Fruit fly (Drosophila melanogaster) ovary, adult (tissue): Measurements from ENCODE around the gene CG4615.

Experiments
- CG17801 ChIP-seq: fragments of 200-800 bp; optimal IDR thresholded peaks from 2 replicates; lab custom pipeline; 2019; ENCODE audit warnings: missing biosample characterization, mild to moderate bottlenecking, missing genetic modification characterization, moderate library complexity; ENCODE audit not compliant: partially characterized antibody

Gene CG4615

DNA sequence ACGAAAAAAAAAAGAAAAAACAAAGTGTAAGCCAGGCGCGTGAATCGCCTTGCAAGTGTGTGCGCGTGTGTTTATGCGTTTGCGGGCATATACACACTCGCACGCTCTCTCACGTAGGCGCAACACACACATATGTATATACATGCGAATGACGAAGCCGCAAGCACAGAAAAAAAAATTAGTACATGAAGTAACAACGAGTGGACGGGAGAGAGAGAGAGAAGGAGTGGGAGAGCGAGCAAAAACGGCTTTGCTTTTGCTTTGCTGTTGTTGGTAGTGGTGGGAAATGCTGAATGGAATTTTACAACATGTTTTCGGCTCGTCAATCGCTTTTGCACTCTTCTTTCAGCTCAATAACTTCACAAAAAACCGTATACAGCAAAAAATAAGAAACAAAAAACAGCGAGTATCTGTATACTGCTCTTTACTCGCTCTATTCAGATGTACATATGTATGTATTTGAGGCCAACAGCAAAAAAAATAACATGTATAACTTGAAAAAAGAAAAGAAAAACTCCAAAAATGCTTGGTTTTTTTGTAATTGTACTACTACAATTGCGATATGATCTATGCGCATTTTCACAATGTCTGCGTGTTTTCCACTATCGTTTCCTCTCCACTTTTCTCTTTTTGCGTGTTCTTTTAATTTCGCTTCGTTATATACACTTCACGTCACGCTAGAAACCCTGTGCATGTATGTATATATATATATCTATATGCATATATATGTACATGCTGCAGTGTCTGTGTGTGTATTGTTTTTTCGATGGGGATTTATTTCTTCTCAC lies 4.8 kb downstream of the CG4615 start:
- TF ChIP-seq CG17801 (GFP tag; lab: Kevin White, UChicago): peak; percentile 56

DNA sequence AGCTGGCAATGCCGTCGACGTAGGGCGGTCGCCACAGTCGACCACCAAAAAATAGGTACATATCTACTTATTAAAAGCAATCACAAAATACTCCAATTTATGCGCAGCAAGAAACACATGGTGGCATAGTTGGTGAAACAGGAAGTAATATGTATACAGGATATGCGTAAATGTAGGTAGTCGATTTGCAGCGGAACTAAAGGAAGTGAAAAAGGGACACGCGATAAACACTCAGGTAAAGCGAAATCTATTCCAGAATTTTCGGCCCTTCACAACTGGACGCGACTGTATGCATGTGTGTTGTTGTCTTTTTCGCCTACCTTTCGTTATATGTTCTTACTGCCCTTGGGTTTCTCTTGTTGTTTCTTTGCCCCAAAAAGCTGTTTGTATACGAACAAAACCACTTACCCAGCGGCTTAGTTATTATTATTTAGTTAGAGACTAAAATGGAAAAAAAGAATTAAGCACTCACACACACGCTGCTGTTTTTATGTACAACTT lies 5.6 kb downstream of the CG4615 start:
- TF ChIP-seq CG17801 (GFP tag; lab: Kevin White, UChicago): peak; percentile 89

DNA sequence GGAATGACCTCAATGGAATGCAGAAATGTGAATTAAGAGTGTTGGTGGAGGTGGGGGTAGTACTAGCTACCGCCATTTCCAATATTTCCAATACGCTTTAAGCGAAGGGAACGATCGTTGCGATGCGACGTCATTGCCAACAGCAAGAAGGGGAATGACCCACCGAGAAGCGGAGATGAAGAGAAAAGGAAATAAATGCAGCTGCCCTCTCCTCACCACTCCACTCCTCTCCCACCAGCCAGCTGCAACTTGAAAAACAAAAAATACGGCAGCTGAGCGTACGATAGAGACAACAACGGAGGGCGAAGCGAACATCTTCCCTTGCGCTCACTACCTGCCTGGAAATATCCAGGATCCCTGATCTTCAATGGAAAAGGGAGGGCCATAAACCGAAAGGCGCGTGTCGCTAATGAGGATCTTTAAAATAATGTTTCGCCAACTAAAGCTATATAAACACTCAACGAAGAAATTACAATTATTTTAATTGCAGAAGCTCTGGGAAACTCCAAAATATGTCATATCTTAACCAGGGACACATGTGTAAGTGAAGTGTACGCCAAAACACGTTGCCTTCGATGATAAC lies 6.1 kb downstream of the CG4615 start:
- TF ChIP-seq CG17801 (GFP tag; lab: Kevin White, UChicago): no peak

DNA sequence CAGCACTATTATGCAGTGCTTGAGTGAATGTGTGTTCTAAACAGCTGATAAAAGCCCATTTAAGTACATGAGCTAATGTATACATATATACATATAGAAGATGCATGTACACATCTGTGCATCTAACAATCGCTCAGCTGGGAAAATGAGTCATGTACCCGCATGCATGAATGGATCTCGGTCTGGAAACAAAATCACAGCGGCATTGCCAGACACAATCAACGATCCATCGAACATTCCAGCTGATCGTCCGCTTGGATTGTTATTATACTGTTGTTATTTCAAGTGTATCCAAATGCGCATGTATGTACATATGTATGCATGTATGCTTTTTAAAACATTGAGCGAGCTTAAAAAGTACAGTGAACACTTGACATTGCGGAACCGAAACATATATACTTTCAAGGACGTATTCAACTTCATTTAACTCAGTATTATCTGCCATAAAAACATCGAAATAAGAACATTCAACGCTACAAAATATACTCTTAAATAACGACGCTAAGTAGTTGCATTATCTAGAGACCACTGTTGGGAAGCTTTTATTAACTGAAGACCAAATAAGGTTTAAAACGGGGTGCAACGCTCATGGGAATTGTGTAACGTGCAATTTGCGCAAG lies 6.7 kb downstream of the CG4615 start:
- peak; percentile 98 for TF ChIP-seq CG17801 (GFP tag; lab: Kevin White, UChicago)

DNA sequence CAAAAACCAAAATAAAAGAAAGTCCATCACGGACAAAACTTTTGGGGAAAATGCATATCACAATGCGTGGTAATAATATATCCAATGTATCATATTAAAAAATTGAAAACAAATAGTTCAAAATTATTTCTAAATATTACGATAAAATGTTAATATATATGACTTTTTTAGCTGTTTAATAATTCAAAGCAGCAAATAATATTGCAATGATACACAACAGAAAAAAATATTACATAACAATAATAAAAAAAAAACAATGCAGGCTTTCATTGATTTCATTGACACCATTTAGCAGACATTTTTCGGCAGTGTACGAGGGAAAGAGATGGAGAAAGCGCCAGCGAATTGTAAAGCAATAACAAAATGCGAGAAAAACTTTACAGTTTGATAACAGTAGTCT lies 7.2 kb downstream of the CG4615 start:
- no peak for TF ChIP-seq CG17801 (GFP tag; lab: Kevin White, UChicago)

DNA sequence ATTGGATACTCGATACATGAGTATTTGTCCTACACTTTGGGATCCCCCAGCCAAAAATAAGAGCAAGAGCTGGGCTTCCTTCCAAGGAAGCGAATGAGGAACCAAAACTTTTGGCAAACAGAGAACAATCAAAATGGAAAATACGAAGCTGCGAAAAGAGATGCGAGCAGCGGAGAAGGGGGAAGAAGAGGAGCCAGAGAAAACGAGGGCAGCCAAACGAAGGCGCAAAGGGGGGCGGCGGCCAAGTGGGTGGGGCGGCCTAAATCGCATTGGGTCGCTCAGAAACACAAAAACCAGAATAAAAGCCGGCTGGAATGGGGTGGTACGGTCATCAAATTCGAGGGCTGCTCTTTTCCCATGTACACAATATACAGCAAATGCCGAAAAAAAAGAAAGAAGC lies 7.9 kb downstream of the CG4615 start:
- TF ChIP-seq CG17801 (GFP tag; lab: Kevin White, UChicago): no peak

DNA sequence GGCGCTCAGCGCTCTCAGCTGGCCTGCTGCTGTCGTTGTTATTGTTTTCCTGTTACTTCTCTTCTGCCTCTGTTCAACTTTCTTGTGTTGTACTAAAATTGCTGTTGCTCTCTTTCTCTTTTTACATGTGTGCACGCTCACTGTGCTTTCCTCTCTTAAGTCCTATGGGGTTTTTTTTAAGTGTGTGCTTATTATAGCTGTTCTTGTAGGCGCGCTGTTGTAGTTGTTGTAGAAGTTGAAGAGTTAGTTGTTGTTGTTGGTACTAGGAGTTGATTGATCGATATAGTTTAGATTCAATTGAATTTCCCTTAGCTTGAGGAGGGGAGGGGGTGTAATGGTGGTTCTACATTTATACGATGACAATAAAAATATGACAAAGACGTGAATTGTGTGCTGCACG lies 10.2 kb downstream of the CG4615 start:
- no peak for TF ChIP-seq CG17801 (GFP tag; lab: Kevin White, UChicago)

DNA sequence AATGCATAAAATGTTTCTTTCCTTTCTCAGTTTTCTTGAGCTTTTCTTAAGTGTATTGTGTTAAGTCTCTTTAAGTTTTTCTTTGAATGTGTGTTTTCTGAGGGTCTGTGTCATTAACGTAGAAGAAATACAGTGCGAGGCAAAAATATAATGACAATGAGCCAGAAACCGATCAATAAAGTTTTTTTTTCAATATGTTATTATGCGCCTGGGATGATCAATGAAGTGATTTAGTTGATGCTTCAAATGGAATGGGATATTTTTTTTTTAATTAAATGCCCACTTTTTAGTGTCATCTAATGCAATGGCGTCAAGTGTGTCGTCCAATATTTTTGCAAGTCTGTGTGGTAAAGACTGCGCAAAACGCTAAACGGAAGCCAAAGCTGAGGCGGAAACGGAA lies 15.6 kb downstream of the CG4615 start:
- TF ChIP-seq CG17801 (GFP tag; lab: Kevin White, UChicago): no peak

DNA sequence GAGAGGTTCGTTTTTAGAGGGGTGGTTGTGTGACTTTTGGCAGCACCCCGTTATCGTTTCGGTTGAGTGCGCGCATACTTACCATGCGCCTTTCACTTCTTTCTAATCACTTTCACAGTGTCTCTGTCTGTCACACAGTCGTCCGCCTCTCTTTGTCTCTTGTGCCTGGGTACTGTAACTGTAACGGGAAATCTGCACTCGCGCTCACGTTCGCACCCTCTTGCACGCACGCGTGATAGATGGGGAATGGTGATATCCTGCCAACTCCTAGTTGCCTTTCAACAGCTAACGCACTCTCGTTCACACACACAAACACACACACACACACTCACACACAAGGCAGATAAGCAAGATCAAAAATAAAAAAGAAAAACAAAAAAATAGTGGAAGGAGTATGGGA lies 19.7 kb downstream of the CG4615 start:
- no peak for TF ChIP-seq CG17801 (GFP tag; lab: Kevin White, UChicago)

DNA sequence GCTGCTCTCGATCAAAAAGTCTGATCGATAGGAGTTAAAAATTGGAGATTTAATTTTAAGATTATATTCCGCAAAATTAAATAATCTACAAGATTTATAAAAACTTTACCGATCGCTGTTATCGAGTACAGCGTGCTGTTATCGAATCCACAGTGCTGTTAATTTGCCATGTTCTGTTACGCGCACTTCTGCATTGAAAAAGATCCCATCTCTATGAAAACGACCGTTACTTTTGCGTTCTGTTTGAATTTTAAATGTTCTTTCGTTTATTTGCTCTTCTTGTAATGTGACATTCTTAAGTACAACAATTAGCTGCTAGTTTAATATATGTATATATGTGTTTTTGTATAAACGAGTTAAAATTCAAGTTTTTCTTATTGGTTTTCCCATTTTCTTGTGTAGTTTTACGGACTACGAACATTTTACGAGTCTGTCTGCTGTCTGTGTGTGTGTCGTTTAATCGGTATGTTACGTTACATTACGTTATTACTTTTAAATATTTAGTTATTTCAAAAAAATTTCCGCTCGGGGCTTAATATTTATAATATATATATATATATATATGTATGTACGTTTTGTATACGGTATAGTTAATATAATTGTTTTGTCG lies 27.7 kb downstream of the CG4615 start:
- no peak for TF ChIP-seq CG17801 (GFP tag; lab: Kevin White, UChicago)

DNA sequence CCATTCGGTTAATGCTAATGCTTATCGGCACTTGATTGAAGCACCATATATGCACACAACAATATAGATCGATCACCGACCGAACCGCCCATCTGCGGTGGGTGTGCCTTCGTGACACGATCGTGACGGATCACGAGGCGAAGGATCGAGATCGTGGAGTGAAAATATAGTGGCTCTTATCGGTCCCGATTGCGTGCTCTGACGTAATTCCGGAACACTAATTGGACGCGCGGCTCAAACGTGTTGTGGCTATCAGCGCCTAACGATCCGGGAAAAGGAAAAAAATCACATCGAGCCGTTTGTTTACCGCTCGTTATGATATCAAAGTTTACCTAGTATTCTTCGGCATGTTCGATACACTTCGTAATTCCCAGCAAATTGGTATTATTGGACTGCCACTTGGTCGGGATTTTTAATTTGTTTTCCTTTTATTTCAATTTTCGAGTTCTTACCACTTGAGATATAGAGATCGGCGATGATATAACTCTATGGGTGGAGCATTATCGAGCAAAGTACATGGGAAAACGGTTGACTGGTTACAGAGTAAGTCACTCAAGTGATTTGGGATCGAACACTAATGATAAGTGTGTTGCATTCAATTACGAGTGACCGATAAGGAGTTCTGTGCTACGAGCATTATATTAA lies 28.7 kb downstream of the CG4615 start:
- TF ChIP-seq CG17801 (GFP tag; lab: Kevin White, UChicago): no peak

DNA sequence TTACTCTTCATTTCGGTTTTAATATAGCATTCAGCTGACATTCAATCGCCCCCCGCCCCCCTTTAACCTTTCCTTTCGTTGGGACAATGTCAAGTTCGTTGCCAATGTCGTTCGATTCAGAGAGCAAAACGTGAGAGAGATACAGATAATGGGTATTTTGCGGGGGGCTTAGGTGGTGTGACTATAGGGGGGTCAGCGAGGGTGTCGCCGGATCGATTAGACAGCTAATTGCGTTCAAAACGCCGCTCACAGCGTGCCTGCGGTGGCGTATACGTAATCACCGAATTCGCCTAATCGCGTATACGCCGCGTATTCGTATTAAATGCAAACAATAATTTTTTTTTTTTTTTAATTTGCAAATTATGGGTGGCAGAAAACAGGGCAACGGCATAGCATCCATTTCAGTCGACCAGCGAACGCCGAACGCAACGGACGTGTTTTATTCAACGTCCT lies 33.1 kb downstream of the CG4615 start, which contains the start of gene CG4607:
TSS of gene CG4607 (plus strand) at position 403 of the 453 bp plus-strand sequence.
- no peak for TF ChIP-seq CG17801 (GFP tag; lab: Kevin White, UChicago)

DNA sequence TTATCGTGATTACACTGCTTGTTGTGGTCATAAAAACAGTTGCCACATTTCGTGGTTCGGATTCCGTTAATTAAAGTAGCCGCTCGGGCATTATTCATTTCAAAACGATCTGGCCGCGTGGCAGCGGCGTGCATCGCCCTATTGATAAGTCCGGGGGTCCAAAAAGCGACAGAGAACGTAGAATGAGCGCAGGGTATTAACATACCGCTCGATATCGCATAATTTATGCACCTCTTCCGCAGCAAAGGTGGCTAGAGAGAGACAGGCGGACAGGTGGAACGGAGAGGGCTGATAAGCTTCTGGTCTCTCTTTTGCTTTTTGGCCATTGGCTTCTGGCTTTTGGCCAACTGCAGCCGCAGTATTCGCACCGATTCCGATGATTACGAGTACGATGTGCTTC lies 34.0 kb downstream of the CG4615 start:
- TF ChIP-seq CG17801 (GFP tag; lab: Kevin White, UChicago): no peak

DNA sequence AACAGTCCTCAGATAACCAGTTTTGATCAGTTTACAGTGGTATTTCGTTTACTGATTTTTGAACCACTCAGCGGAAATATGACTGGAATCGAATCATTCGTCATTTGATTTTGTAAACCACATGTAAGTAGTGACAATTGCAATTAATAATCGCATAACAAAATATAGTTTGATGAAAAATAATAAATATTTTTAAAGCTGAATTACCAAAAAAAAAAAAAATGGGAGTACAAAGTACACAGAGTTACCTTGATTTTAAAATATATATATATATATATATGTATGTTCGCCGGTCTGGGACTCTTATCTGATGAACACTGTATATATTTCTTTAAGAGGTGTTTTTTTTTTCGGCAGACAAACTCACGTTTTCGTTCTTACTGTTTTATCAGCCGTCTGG lies 34.9 kb downstream of the CG4615 start:
- TF ChIP-seq CG17801 (GFP tag; lab: Kevin White, UChicago): no peak

DNA sequence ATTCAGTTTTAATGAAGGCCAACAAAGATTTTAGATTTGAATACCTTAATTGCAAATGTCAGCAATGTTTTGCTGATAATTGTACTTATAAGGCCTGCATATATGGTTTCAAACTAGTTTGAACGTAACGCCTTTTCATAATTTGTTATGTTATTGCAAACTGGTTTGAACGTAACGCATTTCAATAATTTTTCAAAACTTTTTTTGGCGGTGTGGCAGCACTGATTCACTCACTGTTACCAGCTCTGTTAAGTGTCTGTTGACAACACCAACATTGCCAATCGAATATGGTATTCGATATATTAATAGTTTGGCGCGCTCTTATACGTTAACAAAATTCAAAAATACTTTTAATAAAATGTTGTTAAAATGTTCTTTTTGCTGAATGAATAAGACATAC lies 35.5 kb downstream of the CG4615 start:
- TF ChIP-seq CG17801 (GFP tag; lab: Kevin White, UChicago): no peak
